Worm (Caenorhabditis elegans) whole organism, late embryonic: Measurements from ENCODE around the gene F26F2.7.

Experiments used
- ahr-1 ChIP-seq: sonication (generic microtip); optimal IDR thresholded peaks from 2 replicates; lab custom pipeline; 2016; ENCODE audit warnings: missing genetic modification characterization, missing compliant biosample characterization
- ceh-2 ChIP-seq: sonication (generic microtip); optimal IDR thresholded peaks from 2 replicates; lab custom pipeline; 2016; ENCODE audit warnings: missing genotype, missing genetic modification characterization, missing compliant biosample characterization
- fkh-10 ChIP-seq: fragments of 150-350 bp; optimal IDR thresholded peaks from 2 replicates; lab custom pipeline; 2014; ENCODE audit warnings: missing biosample characterization, missing genetic modification reagents, missing genetic modification characterization
- hlh-30 ChIP-seq: sonication (generic microtip); optimal IDR thresholded peaks from 2 replicates; lab custom pipeline; 2017; ENCODE audit warnings: antibody characterized with exemption, missing genetic modification characterization, missing compliant biosample characterization; ENCODE audit not compliant: insufficient read depth
- hlh-8 ChIP-seq: sonication (generic microtip); optimal IDR thresholded peaks from 2 replicates; lab custom pipeline; 2016; ENCODE audit warnings: missing genotype, missing genetic modification characterization, missing compliant biosample characterization
- lin-11 ChIP-seq: fragments of 200-800 bp; sonication (Bioruptor generic); optimal IDR thresholded peaks from 2 replicates; lab custom pipeline; 2018; ENCODE audit warnings: mild to moderate bottlenecking, missing genetic modification characterization, missing compliant biosample characterization

- TF ChIP-seq ceh-2 (tag; lab: Kevin White, UChicago) (no peak), hlh-30 (tag; lab: Kevin White, UChicago) (no peak), lin-11 (tag; lab: Kevin White, UChicago) (no peak), hlh-8 (tag; lab: Kevin White, UChicago) (no peak), ahr-1 (tag; lab: Kevin White, UChicago) (no peak), fkh-10 (GFP tag; lab: Kevin White, UChicago) (no peak)
These were observed 14.9 kb downstream of the F26F2.7 start, which contains the start of gene F26F2.11 for ce11 chrV:20595653-20596052.
